Fruit fly (Drosophila melanogaster) whole organism, embryonic: ENCODE results near the gene Jhbp1.

Experiments used
- Abd-B ChIP-seq: fragments of 200-800 bp; sonication (Bioruptor generic); optimal IDR thresholded peaks from 2 replicates; lab custom pipeline; 2018; ENCODE audit warnings: missing biosample characterization, mild to moderate bottlenecking, missing genetic modification characterization, moderate library complexity
- Adf1 ChIP-seq: fragments of 200-800 bp; sonication (Bioruptor generic); IDR thresholded peaks from 2 replicates; pipeline ENCODE4 v1.3.6; 2022; ENCODE audit warnings: missing biosample characterization, missing genetic modification characterization
- Asciz ChIP-seq: fragments of 200-800 bp; sonication (Bioruptor generic); optimal IDR thresholded peaks from 2 replicates; lab custom pipeline; 2017; ENCODE audit warnings: missing biosample characterization, mild to moderate bottlenecking, missing genetic modification characterization, missing genetic modification reagents
- Bdp1 ChIP-seq: fragments of 200-800 bp; sonication (Bioruptor generic); optimal IDR thresholded peaks from 3 replicates; lab custom pipeline; 2016; ENCODE audit warnings: missing biosample characterization, missing genetic modification characterization
- CG10366 ChIP-seq: fragments of 200-800 bp; sonication (Bioruptor generic); IDR thresholded peaks from 2 replicates; pipeline ENCODE4 v1.3.6; 2022; ENCODE audit warnings: missing biosample characterization, missing genetic modification characterization
- CG10462 ChIP-seq: fragments of 200-800 bp; sonication (Bioruptor generic); optimal IDR thresholded peaks from 2 replicates; lab custom pipeline; 2016; ENCODE audit warnings: missing biosample characterization, missing genetic modification characterization
- CG10543 ChIP-seq: fragments of 200-800 bp; sonication (Bioruptor generic); optimal IDR thresholded peaks from 3 replicates; lab custom pipeline; 2017; ENCODE audit warnings: missing biosample characterization, mild to moderate bottlenecking, missing genetic modification characterization, moderate library complexity
- CG14441 ChIP-seq: fragments of 200-800 bp; sonication (Bioruptor generic); IDR thresholded peaks from 2 replicates; pipeline ENCODE4 v1.3.6; 2022; ENCODE audit warnings: missing biosample characterization, missing genetic modification characterization
- CG16779 ChIP-seq: fragments of 200-800 bp; sonication (Bioruptor generic); IDR thresholded peaks from 2 replicates; pipeline ENCODE4 v1.3.6; 2022; ENCODE audit warnings: missing biosample characterization, missing genetic modification characterization
- CG17186 ChIP-seq: fragments of 200-800 bp; sonication (Bioruptor generic); optimal IDR thresholded peaks from 3 replicates; lab custom pipeline; 2017; ENCODE audit warnings: missing biosample characterization, missing genetic modification reagents, missing genetic modification characterization
- CG17385 ChIP-seq: fragments of 200-800 bp; sonication (Bioruptor generic); optimal IDR thresholded peaks from 3 replicates; lab custom pipeline; 2018; ENCODE audit warnings: missing biosample characterization, mild to moderate bottlenecking, missing genetic modification characterization
- CG2116 ChIP-seq: fragments of 200-800 bp; sonication (Bioruptor generic); optimal IDR thresholded peaks from 3 replicates; lab custom pipeline; 2018; ENCODE audit warnings: missing biosample characterization, mild to moderate bottlenecking, missing genetic modification characterization
- CG2889 ChIP-seq: fragments of 200-800 bp; sonication (Bioruptor generic); IDR thresholded peaks from 3 replicates; pipeline ENCODE4 v1.3.6; 2022; ENCODE audit warnings: missing biosample characterization, missing genetic modification characterization
- CG30020 ChIP-seq: fragments of 200-800 bp; optimal IDR thresholded peaks from 2 replicates; lab custom pipeline; 2019; ENCODE audit warnings: missing biosample characterization, mild to moderate bottlenecking, missing genetic modification characterization, moderate library complexity
- CG32767 ChIP-seq: fragments of 200-800 bp; sonication (Bioruptor generic); IDR thresholded peaks from 2 replicates; pipeline ENCODE4 v1.3.6; 2022; ENCODE audit warnings: missing biosample characterization, missing genetic modification characterization
- CG32772 ChIP-seq: fragments of 200-800 bp; sonication (Bioruptor generic); IDR thresholded peaks from 2 replicates; pipeline ENCODE4 v1.3.6; 2022; ENCODE audit warnings: missing biosample characterization, missing genetic modification characterization
- CG6254 ChIP-seq: fragments of 200-800 bp; sonication (Bioruptor generic); optimal IDR thresholded peaks from 3 replicates; lab custom pipeline; 2017; ENCODE audit warnings: mild to moderate bottlenecking, missing biosample characterization, missing genetic modification reagents, missing genetic modification characterization
- CG6272 ChIP-seq: fragments of 200-800 bp; sonication (Bioruptor generic); IDR thresholded peaks from 2 replicates; pipeline ENCODE4 v1.3.6; 2022; ENCODE audit warnings: missing biosample characterization, missing genetic modification characterization
- CG6683 ChIP-seq: fragments of 200-800 bp; sonication (Bioruptor generic); optimal IDR thresholded peaks from 2 replicates; lab custom pipeline; 2017; ENCODE audit warnings: missing biosample characterization, mild to moderate bottlenecking, missing genetic modification characterization, missing genetic modification reagents
- CG7745 ChIP-seq: fragments of 200-800 bp; sonication (Bioruptor generic); optimal IDR thresholded peaks from 2 replicates; lab custom pipeline; 2018; ENCODE audit warnings: missing biosample characterization, mild to moderate bottlenecking, missing genetic modification characterization, moderate library complexity
- CG7987 ChIP-seq: fragments of 200-800 bp; sonication (Bioruptor generic); optimal IDR thresholded peaks from 2 replicates; lab custom pipeline; 2018; ENCODE audit warnings: missing biosample characterization, mild to moderate bottlenecking, missing genetic modification characterization, moderate library complexity
- CG8281 ChIP-seq: fragments of 200-800 bp; sonication (Bioruptor generic); optimal IDR thresholded peaks from 2 replicates; lab custom pipeline; 2018; ENCODE audit warnings: missing biosample characterization, mild to moderate bottlenecking, missing genetic modification characterization, moderate library complexity
- D19B ChIP-seq: fragments of 200-800 bp; sonication (Bioruptor generic); optimal IDR thresholded peaks from 2 replicates; lab custom pipeline; 2017; ENCODE audit warnings: missing biosample characterization, mild to moderate bottlenecking, missing genetic modification characterization
- Deaf1 ChIP-seq: fragments of 200-800 bp; optimal IDR thresholded peaks from 3 replicates; lab custom pipeline; 2019; ENCODE audit warnings: missing biosample characterization, mild to moderate bottlenecking, missing genetic modification characterization, moderate library complexity
- Dip2 ChIP-seq: fragments of 200-800 bp; sonication (Bioruptor generic); IDR thresholded peaks from 2 replicates; pipeline ENCODE4 v1.3.6; 2022; ENCODE audit warnings: missing biosample characterization, missing genetic modification characterization
- Fer3 ChIP-seq: fragments of 200-800 bp; sonication (Bioruptor generic); optimal IDR thresholded peaks from 2 replicates; lab custom pipeline; 2018; ENCODE audit warnings: missing biosample characterization, mild to moderate bottlenecking, missing genetic modification characterization, moderate library complexity
- HLH4C ChIP-seq: fragments of 200-800 bp; sonication (Bioruptor generic); IDR thresholded peaks from 3 replicates; pipeline ENCODE4 v1.3.6; 2022; ENCODE audit warnings: missing biosample characterization, missing genetic modification characterization; ENCODE audit not compliant: partially characterized antibody
- HLH54F ChIP-seq: fragments of 200-800 bp; sonication (Bioruptor generic); optimal IDR thresholded peaks from 3 replicates; lab custom pipeline; 2016; ENCODE audit warnings: missing biosample characterization, missing genetic modification characterization
- Hmx ChIP-seq: fragments of 200-800 bp; sonication (Bioruptor generic); optimal IDR thresholded peaks from 2 replicates; lab custom pipeline; 2016; ENCODE audit warnings: missing biosample characterization, missing genetic modification characterization
- Lpt ChIP-seq: fragments of >200 bp; optimal IDR thresholded peaks from 2 replicates; lab custom pipeline; 2018; ENCODE audit warnings: missing biosample characterization, missing genetic modification characterization
- NFAT ChIP-seq: fragments of 200-800 bp; sonication (Bioruptor generic); IDR thresholded peaks from 2 replicates; pipeline ENCODE4 v1.3.6; 2022; ENCODE audit warnings: missing biosample characterization, missing genetic modification characterization
- Nf-YB ChIP-seq: fragments of 200-800 bp; sonication (Bioruptor generic); optimal IDR thresholded peaks from 3 replicates; lab custom pipeline; 2019; ENCODE audit warnings: missing biosample characterization, mild to moderate bottlenecking, missing genetic modification characterization, moderate library complexity
- Opbp ChIP-seq: fragments of 200-800 bp; sonication (Bioruptor generic); IDR thresholded peaks from 3 replicates; pipeline ENCODE4 v1.3.6; 2022; ENCODE audit warnings: missing biosample characterization, missing genetic modification characterization; ENCODE audit not compliant: partially characterized antibody
- Rx ChIP-seq: fragments of 200-800 bp; sonication (Bioruptor generic); IDR thresholded peaks from 2 replicates; pipeline ENCODE4 v1.3.6; 2022; ENCODE audit warnings: missing biosample characterization, missing genetic modification characterization
- ac ChIP-seq: fragments of 200-800 bp; sonication (Bioruptor generic); optimal IDR thresholded peaks from 3 replicates; lab custom pipeline; 2017; ENCODE audit warnings: missing biosample characterization, mild to moderate bottlenecking, missing genetic modification characterization
- aop ChIP-seq: fragments of 200-800 bp; sonication (Bioruptor generic); IDR thresholded peaks from 2 replicates; pipeline ENCODE4 v1.3.6; 2022; ENCODE audit warnings: missing biosample characterization, missing genetic modification characterization
- chm ChIP-seq: fragments of 200-800 bp; sonication (Bioruptor generic); IDR thresholded peaks from 2 replicates; pipeline ENCODE4 v1.3.6; 2022; ENCODE audit warnings: missing biosample characterization, missing genetic modification characterization
- croc ChIP-seq: fragments of 200-800 bp; sonication (Bioruptor generic); conservative IDR thresholded peaks from 3 replicates; pipeline ENCODE4 v1.3.6; 2022; ENCODE audit warnings: missing biosample characterization, missing genetic modification characterization
- dysf ChIP-seq: fragments of 200-800 bp; sonication (Bioruptor generic); IDR thresholded peaks from 3 replicates; pipeline ENCODE4 v1.3.6; 2022; ENCODE audit warnings: missing biosample characterization, missing genetic modification characterization
- ftz-f1 ChIP-seq: fragments of 200-800 bp; sonication (Bioruptor generic); optimal IDR thresholded peaks from 2 replicates; lab custom pipeline; 2016; ENCODE audit warnings: missing biosample characterization, missing genetic modification characterization
- hbn ChIP-seq: fragments of 200-800 bp; sonication (Bioruptor generic); IDR thresholded peaks from 2 replicates; pipeline ENCODE4 v1.3.6; 2022; ENCODE audit warnings: missing biosample characterization, missing genetic modification characterization; ENCODE audit not compliant: partially characterized antibody
- hkb ChIP-seq, 2 experiments: fragments of 200-800 bp in 1 of 2; fragments of >200 bp in 1 of 2; sonication (Bioruptor generic) in 1 of 2; IDR thresholded peaks in 1 of 2; optimal IDR thresholded peaks in 1 of 2; 2 replicates each; pipeline versions ENCODE4 v1.3.6 to Lab custom; 2017 to 2022; ENCODE audit warnings: missing biosample characterization in 1 of 2, missing genetic modification characterization in 1 of 2
- kni ChIP-seq: fragments of 200-800 bp; sonication (Bioruptor generic); optimal IDR thresholded peaks from 3 replicates; lab custom pipeline; 2017; ENCODE audit warnings: mild to moderate bottlenecking, missing biosample characterization, missing genetic modification reagents, missing genetic modification characterization
- lilli ChIP-seq: fragments of 200-800 bp; sonication (Bioruptor generic); optimal IDR thresholded peaks from 3 replicates; lab custom pipeline; 2016; ENCODE audit warnings: missing biosample characterization, missing genetic modification characterization
- psq ChIP-seq: fragments of 200-800 bp; sonication (Bioruptor generic); optimal IDR thresholded peaks from 2 replicates; lab custom pipeline; 2017; ENCODE audit warnings: missing biosample characterization, missing genetic modification characterization
- sqz ChIP-seq: fragments of 200-800 bp; sonication (Bioruptor generic); optimal IDR thresholded peaks from 3 replicates; lab custom pipeline; 2018; ENCODE audit warnings: missing biosample characterization, mild to moderate bottlenecking, missing genetic modification characterization
- z ChIP-seq: fragments of 200-800 bp; sonication (Bioruptor generic); IDR thresholded peaks from 3 replicates; pipeline ENCODE4 v1.3.6; 2022; ENCODE audit warnings: missing biosample characterization, missing genetic modification characterization
- zen2 ChIP-seq: fragments of 200-800 bp; sonication (Bioruptor generic); IDR thresholded peaks from 3 replicates; pipeline ENCODE4 v1.3.6; 2022; ENCODE audit warnings: missing biosample characterization, missing genetic modification characterization; ENCODE audit not compliant: partially characterized antibody

Jhbp1 gene

DNA sequence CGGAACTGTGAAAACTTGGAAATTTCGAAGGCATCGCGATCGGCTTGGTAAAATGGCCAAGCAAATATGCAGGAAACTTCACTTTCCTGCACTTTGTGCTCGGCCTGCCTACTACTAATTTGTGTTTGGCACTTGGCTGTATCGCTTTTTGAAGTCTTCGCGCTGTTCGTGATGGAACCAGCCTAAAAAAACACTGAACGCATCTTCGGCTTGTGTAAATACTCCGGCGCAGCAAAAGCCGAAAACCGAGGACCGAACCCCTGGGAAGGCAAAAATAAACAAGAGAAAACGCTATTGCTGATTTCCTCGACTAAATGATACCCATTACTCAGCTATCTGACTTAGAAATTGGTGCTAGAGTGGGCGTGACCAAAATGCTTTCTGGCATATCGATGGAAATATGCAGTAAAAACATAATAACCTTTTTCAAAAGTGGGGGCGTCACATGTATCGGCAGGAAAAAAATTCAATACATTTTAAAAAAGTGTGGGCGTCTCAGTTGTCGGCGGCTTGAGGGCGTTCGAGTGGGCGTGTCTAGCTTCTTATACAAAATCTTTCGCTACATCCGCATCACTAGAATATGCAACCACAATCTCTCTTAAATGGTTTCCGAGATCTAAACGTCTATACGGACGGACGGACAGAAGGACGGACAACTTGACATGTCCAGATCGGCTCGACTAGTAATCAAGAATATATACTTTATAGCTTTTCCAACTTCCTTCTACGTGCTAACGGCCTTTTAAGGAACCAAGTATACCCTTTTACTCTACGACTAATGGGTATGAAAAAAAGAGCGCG lies 9.5 kb downstream of the Jhbp1 start:
- TF ChIP-seq Dip2 (GFP tag; lab: Robert Waterston, UW), result no peak
- no peak for TF ChIP-seq ftz-f1 (GFP tag; lab: Kevin White, UChicago)
- TF ChIP-seq z (GFP tag; lab: Robert Waterston, UW), result 0 out of 3 replicates have a peak, but pooled peaks have one; percentile 28
- no peak for TF ChIP-seq zen2 (GFP tag; lab: Robert Waterston, UW)
- no peak for TF ChIP-seq Fer3
- no peak for TF ChIP-seq Bdp1
- TF ChIP-seq CG10462, result no peak
- no peak for TF ChIP-seq sqz (GFP tag; lab: Kevin White, UChicago)
- TF ChIP-seq hbn (GFP tag; lab: Robert Waterston, UW), result no peak
- TF ChIP-seq HLH54F, result no peak
- TF ChIP-seq lilli (GFP tag; lab: Kevin White, UChicago), result no peak
- 0 out of 3 replicates have a peak, but pooled peaks have one; percentile 34 for TF ChIP-seq dysf (GFP tag; lab: Robert Waterston, UW)
- TF ChIP-seq CG32767 (GFP tag; lab: Robert Waterston, UW), result 0 out of 2 replicates have a peak, but pooled peaks have one; percentile 22
- TF ChIP-seq CG17186 (GFP tag; lab: Kevin White, UChicago), result no peak
- no peak for TF ChIP-seq ac (GFP tag; lab: Kevin White, UChicago)
- TF ChIP-seq CG6683, result no peak
- no peak for TF ChIP-seq CG6272
- no peak for TF ChIP-seq croc (GFP tag; lab: Robert Waterston, UW)
- no peak for TF ChIP-seq CG6254 (GFP tag; lab: Kevin White, UChicago)
- no peak for TF ChIP-seq Hmx
- TF ChIP-seq hkb (optimal IDR thresholded peaks at IDR 0.05; lab: Kevin White, UChicago), result peak; percentile 14
- no peak for TF ChIP-seq hkb (GFP tag; IDR thresholded peaks at IDR 0.05; lab: Robert Waterston, UW)
- no peak for TF ChIP-seq Asciz
- no peak for TF ChIP-seq CG32772 (GFP tag; lab: Robert Waterston, UW)
- TF ChIP-seq CG2116 (GFP tag; lab: Kevin White, UChicago), result no peak
- peak; percentile 31; the same call in 1 of the 2 replicates for TF ChIP-seq NFAT (GFP tag; lab: Robert Waterston, UW)
- TF ChIP-seq CG17385 (GFP tag; lab: Kevin White, UChicago), result no peak
- no peak for TF ChIP-seq CG30020 (tag; lab: Kevin White, UChicago)
- TF ChIP-seq CG16779 (GFP tag; lab: Robert Waterston, UW), result no peak
- TF ChIP-seq D19B, result peak; percentile 60
- TF ChIP-seq Deaf1 (tag; lab: Kevin White, UChicago), result peak; percentile 69
- no peak for TF ChIP-seq aop
- TF ChIP-seq psq (GFP tag; lab: Kevin White, UChicago), result no peak
- no peak for TF ChIP-seq CG10543
- TF ChIP-seq Abd-B (GFP tag; lab: Kevin White, UChicago), result no peak
- no peak for TF ChIP-seq Nf-YB (GFP tag; lab: Kevin White, UChicago)
- TF ChIP-seq kni (GFP tag; lab: Kevin White, UChicago), result no peak
- no peak for TF ChIP-seq Rx
- TF ChIP-seq CG7987 (GFP tag; lab: Kevin White, UChicago), result no peak
- 0 out of 3 replicates have a peak, but pooled peaks have one; percentile 27 for TF ChIP-seq Opbp (GFP tag; lab: Robert Waterston, UW)
- TF ChIP-seq chm (GFP tag; lab: Robert Waterston, UW), result peak; percentile 47; the same call in 1 of the 2 replicates
- no peak for TF ChIP-seq Lpt
- 0 out of 3 replicates have a peak, but pooled peaks have one; percentile 26 for TF ChIP-seq HLH4C (GFP tag; lab: Robert Waterston, UW)
- TF ChIP-seq CG2889, result no peak
- TF ChIP-seq Adf1 (GFP tag; lab: Robert Waterston, UW), result no peak
- TF ChIP-seq CG14441 (GFP tag; lab: Robert Waterston, UW), result no peak
- TF ChIP-seq CG10366 (GFP tag; lab: Robert Waterston, UW), result 0 out of 2 replicates have a peak, but pooled peaks have one; percentile 8
- no peak for TF ChIP-seq CG7745 (tag; lab: Kevin White, UChicago)
- no peak for TF ChIP-seq CG8281
